Fruit fly (Drosophila melanogaster): ENCODE data around the gene CG31606.
A peak's percentile ranks its signal among the peaks of the same experiment; 100 is the strongest.

Gene CG31606

dm6 chr2L:8156682-8157081 is 9.3 kb downstream of the CG31606 start (continued):
- TF ChIP-seq emc (GFP tag; optimal IDR thresholded peaks at IDR 0.05) (peak; percentile 6), D19B (GFP tag; optimal IDR thresholded peaks at IDR 0.05) (peak; percentile 37), maf-S (GFP tag; optimal IDR thresholded peaks at IDR 0.05) (peak; percentile 48), Doc3 (GFP tag; IDR thresholded peaks at IDR 0.05; ENCODE audit: partially characterized antibody) (0 out of 3 replicates have a peak, but pooled peaks have one; percentile 7), slou (GFP tag; optimal IDR thresholded peaks at IDR 0.05) (peak; percentile 71), corto (GFP tag; optimal IDR thresholded peaks at IDR 0.05) (peak; percentile 46), CG6254 (GFP tag; optimal IDR thresholded peaks at IDR 0.05) (no peak), CG4617 (GFP tag; optimal IDR thresholded peaks at IDR 0.05; ENCODE audit: borderline replicate concordance) (peak; percentile 80), CG12071 (GFP tag; optimal IDR thresholded peaks at IDR 0.05) (peak; percentile 9), CG12769 (tag; optimal IDR thresholded peaks at IDR 0.05) (peak; percentile 75), p53 (GFP tag; optimal IDR thresholded peaks at IDR 0.05) (peak; percentile 43), CG3995 (GFP tag; optimal IDR thresholded peaks at IDR 0.05) (peak; percentile 40), tx (GFP tag; optimal IDR thresholded peaks at IDR 0.05) (peak; percentile 58), Sin3A (optimal IDR thresholded peaks at IDR 0.05) (peak; percentile 62), Neu2 (GFP tag; optimal IDR thresholded peaks at IDR 0.05; ENCODE audit: borderline replicate concordance) (no peak), mirr (GFP tag; optimal IDR thresholded peaks at IDR 0.05) (peak; percentile 1), slp2 (GFP tag; optimal IDR thresholded peaks at IDR 0.05) (peak; percentile 36), Doc2 (GFP tag; IDR thresholded peaks at IDR 0.05) (no peak), pnt (GFP tag; optimal IDR thresholded peaks at IDR 0.05) (peak; percentile 65), Camta (GFP tag; optimal IDR thresholded peaks at IDR 0.05) (peak; percentile 50), CG17186 (GFP tag; optimal IDR thresholded peaks at IDR 0.05) (peak; percentile 23), fd96Cb (tag; optimal IDR thresholded peaks at IDR 0.05) (peak; percentile 59), MESR4 (GFP tag; optimal IDR thresholded peaks at IDR 0.05) (peak; percentile 37), CG33213 (GFP tag; optimal IDR thresholded peaks at IDR 0.05) (peak; percentile 74), HLHmδ (GFP tag; optimal IDR thresholded peaks at IDR 0.05) (no peak), chn (GFP tag; optimal IDR thresholded peaks at IDR 0.05) (peak; percentile 77), gfzf (GFP tag; optimal IDR thresholded peaks at IDR 0.05) (peak; percentile 23), eyg (GFP tag; optimal IDR thresholded peaks at IDR 0.05) (peak; percentile 65), Dip2 (GFP tag; IDR thresholded peaks at IDR 0.05) (no peak), CG4707 (GFP tag; optimal IDR thresholded peaks at IDR 0.05) (no peak), ewg (GFP tag; optimal IDR thresholded peaks at IDR 0.05) (peak; percentile 99), Gsc (GFP tag; IDR thresholded peaks at IDR 0.05) (no peak), Nf-YA (GFP tag; IDR thresholded peaks at IDR 0.05) (no peak), Dip3 (GFP tag; optimal IDR thresholded peaks at IDR 0.05) (peak; percentile 76), CG4328 (GFP tag; optimal IDR thresholded peaks at IDR 0.05) (peak; percentile 59), sr (GFP tag; IDR thresholded peaks at IDR 0.05) (no peak), CG10147 (GFP tag; optimal IDR thresholded peaks at IDR 0.05) (peak; percentile 78), chif (GFP tag; optimal IDR thresholded peaks at IDR 0.05) (peak; percentile 38 to 72), CG2875 (GFP tag; optimal IDR thresholded peaks at IDR 0.05) (peak; percentile 6), CG3726 (GFP tag; IDR thresholded peaks at IDR 0.05) (no peak), run (tag; optimal IDR thresholded peaks at IDR 0.05) (peak; percentile 39), Abd-B (GFP tag; optimal IDR thresholded peaks at IDR 0.05) (peak; percentile 70), CG7963 (GFP tag; IDR thresholded peaks at IDR 0.05; ENCODE audit: partially characterized antibody) (no peak), Hr78 (GFP tag; optimal IDR thresholded peaks at IDR 0.05) (no peak), jumu (GFP tag; optimal IDR thresholded peaks at IDR 0.05) (peak; percentile 82), Rx (GFP tag; IDR thresholded peaks at IDR 0.05) (peak; percentile 43; the same call in 1 of the 2 replicates), CG15514 (GFP tag; optimal IDR thresholded peaks at IDR 0.05) (peak; percentile 82), Ptx1 (GFP tag; IDR thresholded peaks at IDR 0.05) (peak; percentile 64), CG14710 (tag; optimal IDR thresholded peaks at IDR 0.05) (peak; percentile 77), CG14860 (GFP tag; IDR thresholded peaks at IDR 0.05; ENCODE audit: partially characterized antibody) (peak; percentile 13; the same call in 1 of the 3 replicates)

Data from whole organism, embryonic.